Worm (Caenorhabditis elegans) whole organism, L3 larva: ENCODE data around the gene ceh-81.

Experiments used
- R02D3.7 ChIP-seq: fragments of 150-350 bp; optimal IDR thresholded peaks from 2 replicates; lab custom pipeline; 2014; ENCODE audit warnings: missing biosample characterization, missing genetic modification characterization
- ZK546.5 ChIP-seq: sonication (generic microtip); optimal IDR thresholded peaks from 2 replicates; lab custom pipeline; 2017; ENCODE audit warnings: missing biosample characterization, missing genetic modification characterization
- aly-2 ChIP-seq: fragments of 150-350 bp; optimal IDR thresholded peaks from 2 replicates; lab custom pipeline; 2014; ENCODE audit warnings: missing biosample characterization, missing genetic modification characterization
- ama-1 ChIP-seq: fragments of 150-350 bp; optimal IDR thresholded peaks from 2 replicates; lab custom pipeline; 2018
- ceh-16 ChIP-seq: sonication (generic microtip); optimal IDR thresholded peaks from 2 replicates; lab custom pipeline; 2017; ENCODE audit warnings: missing biosample characterization, missing genetic modification characterization
- ceh-82 ChIP-seq: fragments of 150-350 bp; optimal IDR thresholded peaks from 2 replicates; lab custom pipeline; 2014; ENCODE audit warnings: missing biosample characterization, missing genetic modification characterization
- ceh-9 ChIP-seq: sonication (generic microtip); optimal IDR thresholded peaks from 2 replicates; lab custom pipeline; 2018; ENCODE audit warnings: missing biosample characterization, missing genetic modification characterization
- daf-12 ChIP-seq: fragments of 150-350 bp; optimal IDR thresholded peaks from 2 replicates; lab custom pipeline; 2014; ENCODE audit warnings: missing biosample characterization, missing genetic modification reagents, missing genetic modification characterization
- egl-5 ChIP-seq: fragments of 150-350 bp; optimal IDR thresholded peaks from 2 replicates; lab custom pipeline; 2017; ENCODE audit warnings: missing biosample characterization, missing genetic modification reagents, missing genetic modification characterization, inconsistent platforms
- elt-2 ChIP-seq: sonication (generic microtip); optimal IDR thresholded peaks from 2 replicates; lab custom pipeline; 2016; ENCODE audit warnings: missing genetic modification reagents, mild to moderate bottlenecking, missing genetic modification characterization, missing compliant biosample characterization
- elt-3 ChIP-seq, 3 experiments: fragments of 150-350 bp in 1 of 3; sonication (generic microtip) in 2 of 3; optimal IDR thresholded peaks; 2 replicates in 2 of 3; 4 replicates in 1 of 3; lab custom pipeline; 2014 to 2017; ENCODE audit warnings: missing biosample characterization in 3 of 3, missing genetic modification characterization in 3 of 3
- eor-1 ChIP-seq, 2 experiments: fragments of 150-350 bp; optimal IDR thresholded peaks; 2 replicates each; lab custom pipeline; 2014 to 2018; ENCODE audit warnings: missing biosample characterization in 2 of 2, missing genetic modification characterization in 2 of 2
- fkh-2 ChIP-seq: fragments of 150-350 bp; optimal IDR thresholded peaks from 2 replicates; lab custom pipeline; 2014; ENCODE audit warnings: missing biosample characterization, missing genetic modification reagents, missing genetic modification characterization
- fos-1 ChIP-seq: fragments of 150-350 bp; optimal IDR thresholded peaks from 2 replicates; lab custom pipeline; 2014; ENCODE audit warnings: missing biosample characterization, missing genetic modification characterization
- hmg-11 ChIP-seq: sonication (generic microtip); optimal IDR thresholded peaks from 2 replicates; lab custom pipeline; 2016; ENCODE audit warnings: missing genetic modification characterization, missing compliant biosample characterization
- jun-1 ChIP-seq: fragments of 150-350 bp; optimal IDR thresholded peaks from 2 replicates; lab custom pipeline; 2014; ENCODE audit warnings: missing biosample characterization, missing genetic modification reagents, missing genetic modification characterization
- lin-15B ChIP-seq: fragments of 150-350 bp; optimal IDR thresholded peaks from 2 replicates; lab custom pipeline; 2014; ENCODE audit warnings: missing biosample characterization, missing genetic modification characterization
- lin-39 ChIP-seq: fragments of 150-350 bp; optimal IDR thresholded peaks from 2 replicates; lab custom pipeline; 2018; ENCODE audit warnings: missing biosample characterization, missing genetic modification reagents, missing genetic modification characterization
- mml-1 ChIP-seq: fragments of 150-350 bp; sonication (generic microtip); optimal IDR thresholded peaks from 3 replicates; lab custom pipeline; 2014; ENCODE audit warnings: missing biosample characterization, missing genetic modification characterization
- nfya-1 ChIP-seq: sonication (generic microtip); optimal IDR thresholded peaks from 2 replicates; lab custom pipeline; 2017; ENCODE audit warnings: missing genetic modification characterization, mild to moderate bottlenecking, missing compliant biosample characterization, antibody characterized with exemption, moderate library complexity; ENCODE audit not compliant: insufficient read depth
- nhr-11 ChIP-seq: fragments of 150-350 bp; optimal IDR thresholded peaks from 2 replicates; lab custom pipeline; 2014; ENCODE audit warnings: missing biosample characterization, missing genetic modification characterization
- nhr-12 ChIP-seq: fragments of 150-350 bp; optimal IDR thresholded peaks from 2 replicates; lab custom pipeline; 2014; ENCODE audit warnings: missing biosample characterization, missing genetic modification characterization
- nhr-23 ChIP-seq: fragments of 150-350 bp; optimal IDR thresholded peaks from 2 replicates; lab custom pipeline; 2014; ENCODE audit warnings: missing biosample characterization, missing genetic modification reagents, missing genetic modification characterization
- nhr-237 ChIP-seq: fragments of 150-350 bp; optimal IDR thresholded peaks from 2 replicates; lab custom pipeline; 2014; ENCODE audit warnings: missing biosample characterization, missing genetic modification characterization
- nhr-25 ChIP-seq: sonication (generic microtip); optimal IDR thresholded peaks from 2 replicates; lab custom pipeline; 2017; ENCODE audit warnings: missing biosample characterization, missing genetic modification characterization
- nhr-28 ChIP-seq: fragments of 150-350 bp; optimal IDR thresholded peaks from 2 replicates; lab custom pipeline; 2014; ENCODE audit warnings: missing biosample characterization, missing genetic modification characterization
- nhr-43 ChIP-seq: sonication (generic microtip); optimal IDR thresholded peaks from 2 replicates; lab custom pipeline; 2016; ENCODE audit warnings: mild to moderate bottlenecking, missing genetic modification characterization, missing compliant biosample characterization; ENCODE audit not compliant: poor library complexity, severe bottlenecking
- nhr-76 ChIP-seq: fragments of 150-350 bp; sonication (generic microtip); optimal IDR thresholded peaks from 5 replicates; lab custom pipeline; 2014; ENCODE audit warnings: missing biosample characterization, missing genetic modification characterization
- nhr-77 ChIP-seq: fragments of 150-350 bp; optimal IDR thresholded peaks from 2 replicates; lab custom pipeline; 2014; ENCODE audit warnings: missing biosample characterization, missing genetic modification characterization
- pha-4 ChIP-seq: fragments of 150-350 bp; optimal IDR thresholded peaks from 2 replicates; lab custom pipeline; 2014; ENCODE audit warnings: missing biosample characterization, missing genetic modification reagents, missing genetic modification characterization
- pqm-1 ChIP-seq: fragments of 150-350 bp; optimal IDR thresholded peaks from 2 replicates; lab custom pipeline; 2017; ENCODE audit warnings: missing biosample characterization, missing genetic modification characterization, inconsistent platforms
- sea-2 ChIP-seq: fragments of 150-350 bp; sonication (generic microtip); optimal IDR thresholded peaks from 4 replicates; lab custom pipeline; 2014; ENCODE audit warnings: missing biosample characterization, missing genetic modification reagents, missing genetic modification characterization
- skn-1 ChIP-seq: fragments of 150-350 bp; optimal IDR thresholded peaks from 2 replicates; lab custom pipeline; 2014; ENCODE audit warnings: missing biosample characterization, missing genetic modification characterization
- snpc-4 ChIP-seq: fragments of 150-350 bp; optimal IDR thresholded peaks from 2 replicates; lab custom pipeline; 2014; ENCODE audit warnings: missing biosample characterization, missing genetic modification characterization
- tbx-2 ChIP-seq: sonication (generic microtip); optimal IDR thresholded peaks from 2 replicates; lab custom pipeline; 2016; ENCODE audit warnings: mild to moderate bottlenecking, missing genetic modification characterization, missing compliant biosample characterization
- unc-39 ChIP-seq: sonication (generic microtip); optimal IDR thresholded peaks from 4 replicates; lab custom pipeline; 2017; ENCODE audit warnings: missing biosample characterization, missing genetic modification characterization
- unc-62 ChIP-seq: fragments of 150-350 bp; sonication (generic microtip); optimal IDR thresholded peaks from 4 replicates; lab custom pipeline; 2014; ENCODE audit warnings: missing biosample characterization, missing genetic modification reagents, missing genetic modification characterization
- ztf-11 ChIP-seq: fragments of 150-350 bp; optimal IDR thresholded peaks from 2 replicates; lab custom pipeline; 2014; ENCODE audit warnings: missing biosample characterization, missing genetic modification characterization
- ztf-4 ChIP-seq: fragments of 150-350 bp; optimal IDR thresholded peaks from 2 replicates; lab custom pipeline; 2014; ENCODE audit warnings: missing biosample characterization, missing genetic modification characterization

ceh-81 gene

DNA sequence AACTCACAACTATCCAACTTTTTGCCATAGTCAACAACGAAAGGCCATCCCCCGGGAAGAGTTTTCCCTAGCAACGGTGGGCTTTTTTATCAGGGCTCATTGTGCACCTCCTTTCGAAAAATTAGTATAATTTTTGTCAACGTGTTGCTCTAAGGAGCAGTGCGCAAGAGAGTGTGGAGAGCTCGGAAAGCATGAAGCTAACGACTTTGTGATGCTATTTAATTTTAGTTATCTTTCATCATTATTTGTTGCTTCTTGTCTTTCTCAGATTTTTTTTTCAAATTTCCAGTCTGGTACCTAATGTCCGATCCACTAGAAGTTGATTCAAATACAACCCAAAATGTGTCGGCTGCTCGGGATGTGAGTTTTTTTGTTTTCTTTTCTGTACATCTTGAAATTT is at the start of gene ceh-81:
ceh-81 (plus strand) TSS at position 301 of the 400 bp plus-strand sequence.
- TF ChIP-seq nhr-25 (tag; lab: Kevin White, UChicago): no peak

DNA sequence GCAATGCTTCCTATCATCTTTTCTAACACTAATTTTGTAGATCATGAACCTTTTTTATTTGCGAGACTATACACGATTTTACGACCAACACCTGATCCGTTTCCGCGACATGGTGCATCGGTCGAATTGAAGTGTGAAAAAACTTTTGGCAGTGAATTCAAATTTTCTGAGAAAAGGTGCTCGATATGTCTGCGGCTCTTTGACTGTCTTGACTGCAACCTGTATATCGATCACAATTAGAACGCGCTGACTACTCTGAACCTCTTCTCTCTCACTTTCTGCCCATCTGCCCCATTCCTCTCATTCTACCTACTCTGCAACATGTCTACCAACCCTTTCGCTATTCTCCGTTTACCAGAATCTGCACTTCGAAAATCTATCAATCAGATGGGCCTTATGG is 48.0 kb upstream of the ceh-81 start, which contains the start of gene fbxb-26:
fbxb-26 (plus strand) TSS at position 301 of the 400 bp plus-strand sequence.
- TF ChIP-seq nhr-43 (tag; lab: Kevin White, UChicago): no peak
- TF ChIP-seq nhr-237: no peak
- TF ChIP-seq nfya-1: no peak
- TF ChIP-seq lin-39 (tag; lab: Kevin White, UChicago): no peak
- no peak for TF ChIP-seq jun-1
- no peak for TF ChIP-seq elt-3 (tag; optimal IDR thresholded peaks at IDR 0.05; lab: Kevin White, UChicago)
- no peak for TF ChIP-seq pha-4 (tag; lab: Kevin White, UChicago)
- TF ChIP-seq ZK546.5 (tag; lab: Kevin White, UChicago): no peak
- TF ChIP-seq hmg-11 (tag; lab: Kevin White, UChicago): no peak
- TF ChIP-seq lin-15B: no peak
- no peak for TF ChIP-seq mml-1 (tag; lab: Kevin White, UChicago)
- TF ChIP-seq pqm-1 (tag; lab: Kevin White, UChicago): no peak
- TF ChIP-seq egl-5 (tag; lab: Kevin White, UChicago): no peak
- TF ChIP-seq eor-1 (tag; optimal IDR thresholded peaks at IDR 0.05; lab: Kevin White, UChicago): no peak
- no peak for TF ChIP-seq nhr-25 (tag; lab: Kevin White, UChicago)
- no peak for TF ChIP-seq ama-1
- TF ChIP-seq skn-1: no peak
- no peak for TF ChIP-seq fkh-2
- no peak for TF ChIP-seq ztf-4 (tag; lab: Kevin White, UChicago)
- TF ChIP-seq nhr-11 (tag; lab: Kevin White, UChicago): no peak

DNA sequence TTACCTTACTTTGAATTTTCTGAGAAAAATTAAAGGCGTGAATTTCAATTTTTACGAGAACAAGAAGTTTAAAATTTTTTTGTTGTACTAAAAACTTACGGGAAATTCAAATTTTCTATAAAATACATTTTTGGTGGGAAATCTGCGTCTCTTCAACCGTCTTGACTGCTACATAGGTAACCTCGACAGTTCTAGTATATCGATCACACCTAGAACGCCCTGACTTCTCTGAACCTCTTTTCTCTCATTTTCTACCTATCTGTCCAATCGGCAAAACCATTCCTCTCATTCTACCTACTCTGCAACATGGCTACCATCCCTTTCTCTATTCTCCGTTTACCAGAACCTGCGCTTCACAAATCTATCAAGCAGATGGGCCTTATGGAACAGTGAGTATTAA is 46.5 kb upstream of the ceh-81 start, which contains the start of gene fbxb-25:
fbxb-25 (plus strand) TSS at position 301 of the 400 bp plus-strand sequence.
- TF ChIP-seq nhr-76 (tag; lab: Kevin White, UChicago) (no peak), aly-2 (tag; lab: Kevin White, UChicago) (no peak), unc-39 (tag; lab: Kevin White, UChicago) (no peak), nhr-25 (tag; lab: Kevin White, UChicago) (no peak), jun-1 (no peak), fos-1 (tag; lab: Kevin White, UChicago) (no peak), pqm-1 (tag; lab: Kevin White, UChicago) (no peak), R02D3.7 (tag; lab: Kevin White, UChicago) (no peak), ceh-82 (tag; lab: Kevin White, UChicago) (no peak), ztf-11 (no peak), ceh-9 (tag; lab: Kevin White, UChicago) (no peak), lin-15B (no peak), hmg-11 (tag; lab: Kevin White, UChicago) (no peak)

DNA sequence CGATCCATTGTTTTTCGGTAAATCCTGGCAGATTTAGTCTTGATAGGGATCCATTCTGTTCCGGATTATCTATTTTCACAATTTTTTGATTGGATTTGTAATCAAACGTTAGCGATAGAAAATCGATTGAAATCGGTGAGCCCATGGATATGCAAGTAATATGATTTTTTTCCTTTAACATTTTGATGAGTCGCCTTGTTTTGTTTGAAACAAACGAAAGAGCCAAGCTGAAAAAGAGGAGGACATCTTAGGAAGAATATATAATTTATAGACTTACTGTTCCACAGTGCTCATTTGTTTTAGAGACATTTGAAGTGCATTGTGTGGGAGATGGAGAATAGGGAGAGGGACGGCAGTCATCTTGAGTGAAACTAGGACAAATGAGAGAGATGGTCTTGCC is 41.4 kb upstream of the ceh-81 start, which contains the start of the genes fbxb-18 and fbxb-19:
fbxb-18 (minus strand) TSS at position 101 of the 400 bp plus-strand sequence.
fbxb-19 (minus strand) TSS at position 369 of the 400 bp plus-strand sequence.
- TF ChIP-seq aly-2 (tag; lab: Kevin White, UChicago) (no peak), ama-1 (no peak), nhr-237 (no peak), jun-1 (no peak), fos-1 (tag; lab: Kevin White, UChicago) (no peak), fkh-2 (no peak), nhr-12 (tag; lab: Kevin White, UChicago) (no peak), nhr-11 (tag; lab: Kevin White, UChicago) (no peak), mml-1 (tag; lab: Kevin White, UChicago) (no peak), sea-2 (GFP tag; lab: Kevin White, UChicago) (no peak), tbx-2 (no peak), nhr-23 (no peak), elt-2 (no peak), skn-1 (no peak), nhr-25 (tag; lab: Kevin White, UChicago) (no peak), nhr-77 (no peak)

DNA sequence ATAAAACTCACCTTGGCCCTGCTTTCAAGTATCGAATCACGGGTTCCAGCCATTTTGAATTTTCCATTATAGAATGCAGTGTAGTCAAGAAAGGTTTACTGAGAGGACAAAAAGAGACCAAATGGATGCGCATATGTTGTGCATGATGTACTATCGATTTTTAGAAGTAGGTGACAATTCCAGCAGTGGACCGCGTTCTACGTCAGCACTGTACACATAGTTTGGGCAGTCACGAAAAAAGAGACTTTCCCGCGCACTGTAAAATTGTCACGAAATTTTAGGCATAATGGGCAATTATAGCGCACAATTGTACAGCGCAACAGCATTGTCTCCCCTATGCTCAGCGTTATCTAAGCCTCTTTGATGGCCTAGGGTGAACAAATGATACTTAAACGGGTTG is 39.2 kb upstream of the ceh-81 start, which contains the start of gene fbxc-22:
fbxc-22 (minus strand) TSS at position 101 of the 400 bp plus-strand sequence.
- TF ChIP-seq ceh-16 (tag; lab: Kevin White, UChicago): no peak
- TF ChIP-seq skn-1: no peak
- TF ChIP-seq fos-1 (tag; lab: Kevin White, UChicago): no peak
- no peak for TF ChIP-seq aly-2 (tag; lab: Kevin White, UChicago)
- TF ChIP-seq ztf-11: no peak
- no peak for TF ChIP-seq nhr-28 (tag; lab: Kevin White, UChicago)
- no peak for TF ChIP-seq daf-12
- no peak for TF ChIP-seq tbx-2
- TF ChIP-seq snpc-4: no peak
- TF ChIP-seq unc-39 (tag; lab: Kevin White, UChicago): no peak
- no peak for TF ChIP-seq fkh-2
- TF ChIP-seq nhr-12 (tag; lab: Kevin White, UChicago): no peak
- no peak for TF ChIP-seq sea-2 (GFP tag; lab: Kevin White, UChicago)
- no peak for TF ChIP-seq jun-1
- TF ChIP-seq lin-15B: no peak
- no peak for TF ChIP-seq nhr-11 (tag; lab: Kevin White, UChicago)
- no peak for TF ChIP-seq unc-62
- no peak for TF ChIP-seq mml-1 (tag; lab: Kevin White, UChicago)
